Worm (Caenorhabditis elegans) whole organism, L4/young adult: ENCODE results near the gene Y32B12B.8.

ENCODE experiments used
- W03F9.2 ChIP-seq: fragments of 150-350 bp; optimal IDR thresholded peaks from 2 replicates; lab custom pipeline; 2014; ENCODE audit warnings: missing biosample characterization, missing genetic modification characterization
- dao-5 ChIP-seq: sonication (generic microtip); optimal IDR thresholded peaks from 2 replicates; lab custom pipeline; 2016; ENCODE audit warnings: missing genotype, missing genetic modification characterization, moderate library complexity, missing compliant biosample characterization
- him-1 ChIP-seq: sonication (generic microtip); optimal IDR thresholded peaks from 2 replicates; lab custom pipeline; 2016; ENCODE audit warnings: missing genotype, missing genetic modification reagents, missing genetic modification characterization, missing compliant biosample characterization

Gene Y32B12B.8

ce11 chrV:16527796-16528195 is 7.5 kb upstream of the Y32B12B.8 start, which contains the start of gene F36D3.16:
TSS of gene F36D3.16 (plus strand) at chrV:16528096.
- TF ChIP-seq him-1 (no peak), W03F9.2 (tag; lab: Kevin White, UChicago) (no peak), dao-5 (no peak)

ce11 chrV:16534000-16534399 is 1.3 kb upstream of the Y32B12B.8 start, which contains the start of gene cpr-2:
TSS of gene cpr-2 (minus strand) at chrV:16534100.
- TF ChIP-seq dao-5 (no peak), him-1 (no peak), W03F9.2 (tag; lab: Kevin White, UChicago) (no peak)

- TF ChIP-seq dao-5 = no peak
These were observed 1.4 kb downstream of the Y32B12B.8 start, which contains the start of gene Y32B12B.1 for ce11 chrV:16536701-16537100. TSS of gene Y32B12B.1 (plus strand) at chrV:16537001.

ce11 chrV:16537908-16538446 is 2.7 kb downstream of the Y32B12B.8 start, which contains the start of gene Y32B12B.2:
TSS of gene Y32B12B.2 (plus strand) at chrV:16538396.
- TF ChIP-seq W03F9.2 (tag; lab: Kevin White, UChicago) = no peak
- TF ChIP-seq dao-5 = no peak
- no peak for TF ChIP-seq him-1

- no peak for TF ChIP-seq dao-5
- TF ChIP-seq W03F9.2 (tag; lab: Kevin White, UChicago) = no peak
- TF ChIP-seq him-1 = no peak
These were observed 4.4 kb downstream of the Y32B12B.8 start for ce11 chrV:16539666-16540065.

- no peak for TF ChIP-seq him-1
- TF ChIP-seq dao-5 = no peak
- TF ChIP-seq W03F9.2 (tag; lab: Kevin White, UChicago) = no peak
These were observed 5.4 kb downstream of the Y32B12B.8 start for ce11 chrV:16540657-16541056.

ce11 chrV:16550680-16551079 is 15.4 kb downstream of the Y32B12B.8 start, which contains the start of gene srbc-65:
TSS of gene srbc-65 (plus strand) at chrV:16550980.
- no peak for TF ChIP-seq dao-5
- no peak for TF ChIP-seq him-1
- no peak for TF ChIP-seq W03F9.2 (tag; lab: Kevin White, UChicago)

ce11 chrV:16552929-16553328 is 17.7 kb downstream of the Y32B12B.8 start, which contains the start of gene Y32B12B.4:
TSS of gene Y32B12B.4 (plus strand) at chrV:16553327.
- TF ChIP-seq dao-5 (no peak), him-1 (no peak), W03F9.2 (tag; lab: Kevin White, UChicago) (no peak)

ce11 chrV:16565639-16566038 is 30.4 kb downstream of the Y32B12B.8 start, which contains the start of gene sru-45:
TSS of gene sru-45 (plus strand) at chrV:16565939.
- TF ChIP-seq him-1 (no peak), W03F9.2 (tag; lab: Kevin White, UChicago) (no peak), dao-5 (no peak)

- no peak for TF ChIP-seq dao-5
- TF ChIP-seq him-1 = no peak
- TF ChIP-seq W03F9.2 (tag; lab: Kevin White, UChicago) = no peak
These were observed 32.8 kb downstream of the Y32B12B.8 start for ce11 chrV:16568056-16568455.

ce11 chrV:16570697-16571096 is 35.4 kb downstream of the Y32B12B.8 start, which contains the start of gene nhr-233:
TSS of gene nhr-233 (minus strand) at chrV:16570797.
- TF ChIP-seq him-1 (no peak), W03F9.2 (tag; lab: Kevin White, UChicago) (no peak), dao-5 (no peak)

ce11 chrV:16573168-16573567 is 37.9 kb downstream of the Y32B12B.8 start, which contains the start of gene str-149:
TSS of gene str-149 (plus strand) at chrV:16573468.
- no peak for TF ChIP-seq dao-5
- no peak for TF ChIP-seq him-1
- no peak for TF ChIP-seq W03F9.2 (tag; lab: Kevin White, UChicago)

ce11 chrV:16575900-16576299 is 40.6 kb downstream of the Y32B12B.8 start, which contains the start of gene str-151:
TSS of gene str-151 (plus strand) at chrV:16576200.
- TF ChIP-seq W03F9.2 (tag; lab: Kevin White, UChicago) = no peak
- no peak for TF ChIP-seq him-1
- TF ChIP-seq dao-5 = no peak

- TF ChIP-seq W03F9.2 (tag; lab: Kevin White, UChicago) = no peak
- no peak for TF ChIP-seq dao-5
- TF ChIP-seq him-1 = no peak
These were observed 45.2 kb downstream of the Y32B12B.8 start, which contains the start of gene nhr-271 for ce11 chrV:16580424-16580823. TSS of gene nhr-271 (minus strand) at chrV:16580524.

ce11 chrV:16581061-16581460 is 45.8 kb downstream of the Y32B12B.8 start:
- TF ChIP-seq him-1 = no peak
- no peak for TF ChIP-seq dao-5
- no peak for TF ChIP-seq W03F9.2 (tag; lab: Kevin White, UChicago)
